Worm (Caenorhabditis elegans) whole organism, late embryonic: Measurements from ENCODE around the gene T07D3.4.

Source experiments
- ama-1 ChIP-seq: fragments of 150-350 bp; optimal IDR thresholded peaks from 2 replicates; lab custom pipeline; 2014
- ceh-30 ChIP-seq: fragments of 150-350 bp; optimal IDR thresholded peaks from 2 replicates; lab custom pipeline; 2014; ENCODE audit warnings: missing biosample characterization, missing genetic modification characterization
- fkh-10 ChIP-seq: fragments of 150-350 bp; optimal IDR thresholded peaks from 2 replicates; lab custom pipeline; 2014; ENCODE audit warnings: missing biosample characterization, missing genetic modification reagents, missing genetic modification characterization
- nfya-1 ChIP-seq: sonication (generic microtip); optimal IDR thresholded peaks from 2 replicates; lab custom pipeline; 2017; ENCODE audit warnings: missing genetic modification characterization, mild to moderate bottlenecking, missing compliant biosample characterization, antibody characterized with exemption, moderate library complexity
- nhr-11 ChIP-seq: fragments of 150-350 bp; optimal IDR thresholded peaks from 2 replicates; lab custom pipeline; 2014; ENCODE audit warnings: missing biosample characterization, missing genetic modification characterization
- pag-3 ChIP-seq: sonication (generic microtip); optimal IDR thresholded peaks from 2 replicates; lab custom pipeline; 2016; ENCODE audit warnings: missing compliant biosample characterization, missing genetic modification characterization, borderline replicate concordance
- pha-4 ChIP-seq: fragments of 150-350 bp; optimal IDR thresholded peaks from 2 replicates; lab custom pipeline; 2018; ENCODE audit warnings: missing biosample characterization, missing genetic modification reagents, missing genetic modification characterization
- pqm-1 ChIP-seq: sonication (generic microtip); optimal IDR thresholded peaks from 2 replicates; lab custom pipeline; 2016; ENCODE audit warnings: missing genetic modification characterization, missing compliant biosample characterization
- syd-9 ChIP-seq: sonication (generic microtip); optimal IDR thresholded peaks from 2 replicates; lab custom pipeline; 2016; ENCODE audit warnings: mild to moderate bottlenecking, missing genetic modification characterization, moderate library complexity, missing compliant biosample characterization
- unc-3 ChIP-seq, 2 experiments: fragments of 200-800 bp in 1 of 2; sonication (Bioruptor generic) in 1 of 2; sonication (generic microtip) in 1 of 2; conservative IDR thresholded peaks in 1 of 2; optimal IDR thresholded peaks in 1 of 2; 2 replicates each; pipeline versions ENCODE4 v1.3.6 to Lab custom; 2016 to 2022; ENCODE audit warnings: missing compliant biosample characterization in 2 of 2, missing genetic modification characterization in 2 of 2, missing genetic modification reagents in 1 of 2

- no peak for TF ChIP-seq pag-3 (tag; lab: Kevin White, UChicago)
- no peak for TF ChIP-seq ama-1
- TF ChIP-seq nhr-11 (tag; lab: Kevin White, UChicago): no peak
- TF ChIP-seq unc-3 (GFP tag; conservative IDR thresholded peaks at IDR 0.05; lab: Robert Waterston, UW): no peak
- no peak for TF ChIP-seq unc-3 (tag; optimal IDR thresholded peaks at IDR 0.05; lab: Kevin White, UChicago)
- TF ChIP-seq syd-9 (tag; lab: Kevin White, UChicago): no peak
- TF ChIP-seq pha-4 (tag; lab: Kevin White, UChicago): no peak
- no peak for TF ChIP-seq nfya-1
- TF ChIP-seq fkh-10 (GFP tag; lab: Kevin White, UChicago): no peak
- no peak for TF ChIP-seq pqm-1 (tag; lab: Kevin White, UChicago)
- TF ChIP-seq ceh-30: no peak
Measured at ce11 chrII:909554-909953, 21.4 kb downstream of the T07D3.4 start, which contains the start of the genes fbxc-24 and fbxc-27.
